Worm (Caenorhabditis elegans) whole organism, L2 larva: ENCODE results near the gene R03D7.2.

ENCODE experiments used
- C34F6.9 ChIP-seq: fragments of 150-350 bp; optimal IDR thresholded peaks from 2 replicates; lab custom pipeline; 2014; ENCODE audit warnings: missing biosample characterization, missing genetic modification characterization
- R02D3.7 ChIP-seq: fragments of 150-350 bp; optimal IDR thresholded peaks from 2 replicates; lab custom pipeline; 2014; ENCODE audit warnings: missing biosample characterization, missing genetic modification characterization
- ZK546.5 ChIP-seq: sonication (generic microtip); optimal IDR thresholded peaks from 2 replicates; lab custom pipeline; 2017; ENCODE audit warnings: missing biosample characterization, missing genetic modification characterization
- aly-2 ChIP-seq: fragments of 150-350 bp; optimal IDR thresholded peaks from 2 replicates; lab custom pipeline; 2014; ENCODE audit warnings: missing biosample characterization, missing genetic modification characterization
- ama-1 ChIP-seq: fragments of 150-350 bp; optimal IDR thresholded peaks from 2 replicates; lab custom pipeline; 2018; ENCODE audit warnings: inconsistent platforms
- elt-1 ChIP-seq: fragments of 150-350 bp; optimal IDR thresholded peaks from 2 replicates; lab custom pipeline; 2014; ENCODE audit warnings: missing biosample characterization, missing genetic modification characterization
- lsy-2 ChIP-seq, 2 experiments: fragments of 150-350 bp in 1 of 2; sonication (generic microtip) in 1 of 2; optimal IDR thresholded peaks; 2 replicates each; lab custom pipeline; 2014 to 2017; ENCODE audit warnings: missing biosample characterization in 2 of 2, missing genetic modification characterization in 2 of 2
- nhr-129 ChIP-seq: fragments of 150-350 bp; optimal IDR thresholded peaks from 2 replicates; lab custom pipeline; 2014; ENCODE audit warnings: missing biosample characterization, missing genetic modification characterization
- nhr-21 ChIP-seq: fragments of 150-350 bp; optimal IDR thresholded peaks from 2 replicates; lab custom pipeline; 2014; ENCODE audit warnings: missing biosample characterization, missing genetic modification characterization
- nhr-23 ChIP-seq: fragments of 150-350 bp; optimal IDR thresholded peaks from 2 replicates; lab custom pipeline; 2014; ENCODE audit warnings: missing biosample characterization, missing genetic modification reagents, missing genetic modification characterization
- nhr-237 ChIP-seq: fragments of 150-350 bp; optimal IDR thresholded peaks from 2 replicates; lab custom pipeline; 2014; ENCODE audit warnings: missing biosample characterization, missing genetic modification characterization
- skn-1 ChIP-seq: sonication (generic microtip); optimal IDR thresholded peaks from 2 replicates; lab custom pipeline; 2017; ENCODE audit warnings: missing biosample characterization, missing genetic modification characterization
- unc-62 ChIP-seq: fragments of 150-350 bp; optimal IDR thresholded peaks from 2 replicates; lab custom pipeline; 2014; ENCODE audit warnings: missing biosample characterization, missing genetic modification reagents, missing genetic modification characterization
- ztf-1 ChIP-seq: fragments of 200-800 bp; sonication (Bioruptor generic); conservative IDR thresholded peaks from 2 replicates; pipeline ENCODE4 v1.3.6; 2022; ENCODE audit warnings: missing genetic modification characterization, missing compliant biosample characterization

- no peak for TF ChIP-seq skn-1 (tag; lab: Kevin White, UChicago)
- no peak for TF ChIP-seq unc-62 (GFP tag; lab: Kevin White, UChicago)
- no peak for TF ChIP-seq lsy-2 (tag; optimal IDR thresholded peaks at IDR 0.05; lab: Kevin White, UChicago)
- TF ChIP-seq aly-2 (tag; lab: Kevin White, UChicago) = no peak
- TF ChIP-seq ama-1 (lab: Kevin White, UChicago) = no peak
- TF ChIP-seq ZK546.5 = no peak
- no peak for TF ChIP-seq C34F6.9 (tag; lab: Kevin White, UChicago)
- no peak for TF ChIP-seq R02D3.7 (tag; lab: Kevin White, UChicago)
- TF ChIP-seq nhr-21 (tag; lab: Kevin White, UChicago) = no peak
- TF ChIP-seq nhr-129 (tag; lab: Kevin White, UChicago) = no peak
- no peak for TF ChIP-seq nhr-237 (tag; lab: Kevin White, UChicago)
- TF ChIP-seq nhr-23 (tag; lab: Kevin White, UChicago) = no peak
- TF ChIP-seq ztf-1 (GFP tag; lab: Robert Waterston, UW) = no peak
- no peak for TF ChIP-seq elt-1 (tag; lab: Kevin White, UChicago)
These were observed 24.2 kb upstream of the R03D7.2 start for ce11 chrII:10959138-10959537.
